Fruit fly (Drosophila melanogaster) whole organism, embryonic: ENCODE measurements around the gene tex.
A peak's percentile ranks its signal among the peaks of the same experiment; 100 is the strongest.

ENCODE experiments used
- Atf6 ChIP-seq: fragments of 200-800 bp; sonication (Bioruptor generic); IDR thresholded peaks from 2 replicates; pipeline ENCODE4 v1.3.6; 2022; ENCODE audit warnings: missing biosample characterization, missing genetic modification characterization
- CG10979 ChIP-seq: fragments of 200-800 bp; sonication (Bioruptor generic); optimal IDR thresholded peaks from 2 replicates; lab custom pipeline; 2018; ENCODE audit warnings: missing biosample characterization, mild to moderate bottlenecking, missing genetic modification characterization, moderate library complexity
- CG12391 ChIP-seq: fragments of 200-800 bp; sonication (Bioruptor generic); optimal IDR thresholded peaks from 3 replicates; lab custom pipeline; 2018; ENCODE audit warnings: missing biosample characterization, mild to moderate bottlenecking, missing genetic modification characterization, moderate library complexity
- CG1529 ChIP-seq: fragments of 200-800 bp; sonication (Bioruptor generic); optimal IDR thresholded peaks from 3 replicates; lab custom pipeline; 2018; ENCODE audit warnings: missing biosample characterization, missing genetic modification characterization
- CG16813 ChIP-seq: fragments of 200-800 bp; sonication (Bioruptor generic); IDR thresholded peaks from 3 replicates; pipeline ENCODE4 v1.3.6; 2022; ENCODE audit warnings: missing biosample characterization, missing genetic modification characterization; ENCODE audit not compliant: partially characterized antibody
- CG16815 ChIP-seq: fragments of 200-800 bp; sonication (Bioruptor generic); optimal IDR thresholded peaks from 3 replicates; lab custom pipeline; 2017; ENCODE audit warnings: missing biosample characterization, mild to moderate bottlenecking, missing genetic modification characterization
- CG1832 ChIP-seq: fragments of 200-800 bp; sonication (Bioruptor generic); optimal IDR thresholded peaks from 2 replicates; lab custom pipeline; 2017; ENCODE audit warnings: missing biosample characterization, mild to moderate bottlenecking, missing genetic modification characterization, inconsistent platforms
- CG2875 ChIP-seq: fragments of 200-800 bp; sonication (Bioruptor generic); optimal IDR thresholded peaks from 2 replicates; lab custom pipeline; 2017; ENCODE audit warnings: missing biosample characterization, mild to moderate bottlenecking, missing genetic modification characterization, missing genetic modification reagents
- CG33557 ChIP-seq: fragments of 200-800 bp; sonication (Bioruptor generic); optimal IDR thresholded peaks from 2 replicates; lab custom pipeline; 2019; ENCODE audit warnings: missing biosample characterization, mild to moderate bottlenecking, missing genetic modification characterization, moderate library complexity
- CG3726 ChIP-seq: fragments of 200-800 bp; sonication (Bioruptor generic); IDR thresholded peaks from 3 replicates; pipeline ENCODE4, ENCODE4 v1.3.6; 2022; ENCODE audit warnings: missing biosample characterization, missing genetic modification characterization
- CG6272 ChIP-seq: fragments of 200-800 bp; sonication (Bioruptor generic); IDR thresholded peaks from 2 replicates; pipeline ENCODE4 v1.3.6; 2022; ENCODE audit warnings: missing biosample characterization, missing genetic modification characterization
- CG7839 ChIP-seq: fragments of 200-800 bp; sonication (Bioruptor generic); optimal IDR thresholded peaks from 3 replicates; lab custom pipeline; 2018; ENCODE audit warnings: missing biosample characterization, mild to moderate bottlenecking, missing genetic modification characterization, moderate library complexity
- CG8089 ChIP-seq: fragments of 200-800 bp; sonication (Bioruptor generic); optimal IDR thresholded peaks from 3 replicates; lab custom pipeline; 2016; ENCODE audit warnings: missing biosample characterization, missing genetic modification characterization
- CG8359 ChIP-seq: fragments of 200-800 bp; sonication (Bioruptor generic); optimal IDR thresholded peaks from 2 replicates; lab custom pipeline; 2017; ENCODE audit warnings: missing biosample characterization, mild to moderate bottlenecking, missing genetic modification characterization, borderline replicate concordance
- CG9797 ChIP-seq: fragments of 200-800 bp; sonication (Bioruptor generic); optimal IDR thresholded peaks from 3 replicates; lab custom pipeline; 2018; ENCODE audit warnings: missing biosample characterization, mild to moderate bottlenecking, missing genetic modification characterization
- CoRest ChIP-seq: fragments of 200-800 bp; sonication (Bioruptor generic); optimal IDR thresholded peaks from 3 replicates; lab custom pipeline; 2018; ENCODE audit warnings: missing biosample characterization, mild to moderate bottlenecking, missing genetic modification characterization, moderate library complexity
- Dll ChIP-seq: fragments of 200-800 bp; sonication (Bioruptor generic); IDR thresholded peaks from 4 replicates; pipeline ENCODE4 v1.3.6; 2022; ENCODE audit warnings: missing biosample characterization, missing genetic modification characterization; ENCODE audit not compliant: partially characterized antibody
- HLH4C ChIP-seq: fragments of 200-800 bp; sonication (Bioruptor generic); IDR thresholded peaks from 3 replicates; pipeline ENCODE4 v1.3.6; 2022; ENCODE audit warnings: missing biosample characterization, missing genetic modification characterization; ENCODE audit not compliant: partially characterized antibody
- HLHmδ ChIP-seq: fragments of 200-800 bp; sonication (Bioruptor generic); optimal IDR thresholded peaks from 2 replicates; lab custom pipeline; 2018; ENCODE audit warnings: missing biosample characterization, mild to moderate bottlenecking, missing genetic modification characterization, moderate library complexity
- Hmx ChIP-seq: fragments of 200-800 bp; sonication (Bioruptor generic); optimal IDR thresholded peaks from 2 replicates; lab custom pipeline; 2016; ENCODE audit warnings: missing biosample characterization, missing genetic modification characterization
- Lhr ChIP-seq: fragments of 200-800 bp; sonication (Bioruptor generic); optimal IDR thresholded peaks from 3 replicates; lab custom pipeline; 2017; ENCODE audit warnings: mild to moderate bottlenecking, missing biosample characterization, missing genetic modification reagents, missing genetic modification characterization
- MBD-R2 ChIP-seq: fragments of 200-800 bp; sonication (Bioruptor generic); IDR thresholded peaks from 2 replicates; pipeline ENCODE4 v1.3.6; 2022; ENCODE audit warnings: missing biosample characterization, missing genetic modification characterization
- Mad ChIP-seq: fragments of 200-800 bp; sonication (Bioruptor generic); optimal IDR thresholded peaks from 2 replicates; lab custom pipeline; 2016; ENCODE audit warnings: missing biosample characterization, missing genetic modification characterization
- Mes4 ChIP-seq: fragments of 200-800 bp; sonication (Bioruptor generic); optimal IDR thresholded peaks from 2 replicates; lab custom pipeline; 2016; ENCODE audit warnings: missing biosample characterization, missing genetic modification characterization
- Sry-β ChIP-seq: fragments of 200-800 bp; sonication (Bioruptor generic); optimal IDR thresholded peaks from 2 replicates; lab custom pipeline; 2018; ENCODE audit warnings: missing biosample characterization, mild to moderate bottlenecking, missing genetic modification characterization, moderate library complexity
- Stat92E ChIP-seq, 3 experiments: fragments of >200 bp in 2 of 3; fragments of 200-800 bp in 1 of 3; sonication (Bioruptor generic) in 1 of 3; optimal IDR thresholded peaks; 2 replicates each; lab custom pipeline; 2017 to 2019; ENCODE audit warnings: missing biosample characterization in 3 of 3, missing genetic modification characterization in 3 of 3, mild to moderate bottlenecking in 1 of 3, moderate library complexity in 1 of 3
- Xrp1 ChIP-seq: fragments of 200-800 bp; sonication (Bioruptor generic); IDR thresholded peaks from 2 replicates; pipeline ENCODE4 v1.3.6; 2022; ENCODE audit warnings: missing biosample characterization, missing genetic modification characterization
- YL-1 ChIP-seq: fragments of 200-800 bp; sonication (Bioruptor generic); optimal IDR thresholded peaks from 3 replicates; lab custom pipeline; 2017; ENCODE audit warnings: missing biosample characterization, mild to moderate bottlenecking, missing genetic modification characterization
- ash1 ChIP-seq: fragments of 200-800 bp; sonication (Bioruptor generic); optimal IDR thresholded peaks from 2 replicates; lab custom pipeline; 2018; ENCODE audit warnings: missing biosample characterization, mild to moderate bottlenecking, missing genetic modification characterization
- danr ChIP-seq: fragments of 200-800 bp; sonication (Bioruptor generic); IDR thresholded peaks from 2 replicates; pipeline ENCODE4 v1.3.6; 2022; ENCODE audit warnings: missing biosample characterization, missing genetic modification characterization
- dati ChIP-seq: fragments of 200-800 bp; sonication (Bioruptor generic); IDR thresholded peaks from 2 replicates; pipeline ENCODE4 v1.3.6; 2022; ENCODE audit warnings: missing biosample characterization, missing genetic modification characterization
- dimm ChIP-seq: fragments of 200-800 bp; sonication (Bioruptor generic); IDR thresholded peaks from 2 replicates; pipeline ENCODE4 v1.3.6; 2022; ENCODE audit warnings: missing biosample characterization, missing genetic modification characterization
- dmrt11E ChIP-seq: fragments of 200-800 bp; sonication (Bioruptor generic); optimal IDR thresholded peaks from 3 replicates; lab custom pipeline; 2018; ENCODE audit warnings: missing biosample characterization, mild to moderate bottlenecking, missing genetic modification characterization, moderate library complexity
- fu2 ChIP-seq: fragments of 200-800 bp; sonication (Bioruptor generic); optimal IDR thresholded peaks from 2 replicates; lab custom pipeline; 2016; ENCODE audit warnings: missing biosample characterization, missing genetic modification characterization
- gcm ChIP-seq: fragments of 200-800 bp; sonication (Bioruptor generic); optimal IDR thresholded peaks from 2 replicates; lab custom pipeline; 2019; ENCODE audit warnings: missing biosample characterization, mild to moderate bottlenecking, missing genetic modification characterization, moderate library complexity
- gem ChIP-seq: fragments of 200-800 bp; sonication (Bioruptor generic); optimal IDR thresholded peaks from 2 replicates; lab custom pipeline; 2019; ENCODE audit warnings: missing biosample characterization, mild to moderate bottlenecking, missing genetic modification characterization, moderate library complexity
- grn ChIP-seq: fragments of 200-800 bp; sonication (Bioruptor generic); optimal IDR thresholded peaks from 3 replicates; lab custom pipeline; 2017; ENCODE audit warnings: missing biosample characterization, missing genetic modification characterization
- kay ChIP-seq: fragments of 200-800 bp; sonication (Bioruptor generic); optimal IDR thresholded peaks from 2 replicates; lab custom pipeline; 2016; ENCODE audit warnings: missing biosample characterization, missing genetic modification characterization
- nom ChIP-seq: fragments of 200-800 bp; sonication (Bioruptor generic); optimal IDR thresholded peaks from 2 replicates; lab custom pipeline; 2017; ENCODE audit warnings: missing biosample characterization, missing genetic modification characterization, mild to moderate bottlenecking, moderate library complexity, missing genetic modification reagents
- oc ChIP-seq: fragments of 200-800 bp; sonication (Bioruptor generic); optimal IDR thresholded peaks from 2 replicates; lab custom pipeline; 2018; ENCODE audit warnings: missing biosample characterization, mild to moderate bottlenecking, missing genetic modification characterization, moderate library complexity
- onecut ChIP-seq: fragments of 200-800 bp; sonication (Bioruptor generic); IDR thresholded peaks from 2 replicates; pipeline ENCODE4 v1.3.6; 2022; ENCODE audit warnings: missing biosample characterization, missing genetic modification characterization
- p53 ChIP-seq: fragments of 200-800 bp; sonication (Bioruptor generic); optimal IDR thresholded peaks from 2 replicates; lab custom pipeline; 2016; ENCODE audit warnings: missing biosample characterization, missing genetic modification characterization
- pzg ChIP-seq: fragments of 200-800 bp; sonication (Bioruptor generic); optimal IDR thresholded peaks from 3 replicates; lab custom pipeline; 2018; ENCODE audit warnings: missing biosample characterization, mild to moderate bottlenecking, missing genetic modification characterization, moderate library complexity
- row ChIP-seq: fragments of 200-800 bp; sonication (Bioruptor generic); IDR thresholded peaks from 3 replicates; pipeline ENCODE4 v1.3.6; 2022; ENCODE audit warnings: missing biosample characterization, missing genetic modification characterization
- sisA ChIP-seq: fragments of 200-800 bp; sonication (Bioruptor generic); IDR thresholded peaks from 2 replicates; pipeline ENCODE4 v1.3.6; 2022; ENCODE audit warnings: missing biosample characterization, missing genetic modification characterization
- slp2 ChIP-seq: fragments of 200-800 bp; sonication (Bioruptor generic); optimal IDR thresholded peaks from 2 replicates; lab custom pipeline; 2016; ENCODE audit warnings: missing biosample characterization, missing genetic modification characterization
- sqz ChIP-seq: fragments of 200-800 bp; sonication (Bioruptor generic); optimal IDR thresholded peaks from 3 replicates; lab custom pipeline; 2018; ENCODE audit warnings: missing biosample characterization, mild to moderate bottlenecking, missing genetic modification characterization
- stwl ChIP-seq: fragments of 200-800 bp; sonication (Bioruptor generic); optimal IDR thresholded peaks from 3 replicates; lab custom pipeline; 2018; ENCODE audit warnings: missing biosample characterization, mild to moderate bottlenecking, missing genetic modification characterization, moderate library complexity
- tna ChIP-seq: fragments of 200-800 bp; sonication (Bioruptor generic); IDR thresholded peaks from 2 replicates; pipeline ENCODE4 v1.3.6; 2022; ENCODE audit warnings: missing biosample characterization, missing genetic modification characterization; ENCODE audit not compliant: partially characterized antibody
- vvl ChIP-seq: fragments of 200-800 bp; sonication (Bioruptor generic); IDR thresholded peaks from 2 replicates; pipeline ENCODE4 v1.3.6; 2022; ENCODE audit warnings: missing biosample characterization, missing genetic modification characterization

tex gene

dm6 chr3R:8308515-8308959 is at the start of gene tex:
Gene tex (minus strand): TSS chr3R:8308645.
- TF ChIP-seq slp2 (GFP tag; lab: Kevin White, UChicago): peak; percentile 4
- no peak for TF ChIP-seq Mad (GFP tag; lab: Kevin White, UChicago)
- peak; percentile 46 for TF ChIP-seq CG8359
- no peak for TF ChIP-seq sisA
- TF ChIP-seq fu2 (GFP tag; lab: Kevin White, UChicago): no peak
- TF ChIP-seq p53 (GFP tag; lab: Kevin White, UChicago): no peak
- peak; percentile 53 for TF ChIP-seq onecut
- TF ChIP-seq CG9797 (GFP tag; lab: Kevin White, UChicago): peak; percentile 74
- TF ChIP-seq Stat92E (GFP tag; optimal IDR thresholded peaks at IDR 0.05; lab: Kevin White, UChicago): peak in 1 of 3 experiments; percentile 5
- TF ChIP-seq Atf6: no peak
- TF ChIP-seq gcm (GFP tag; lab: Kevin White, UChicago): peak; percentile 57
- peak; percentile 68 for TF ChIP-seq vvl (GFP tag; lab: Robert Waterston, UW)
- peak; percentile 8 for TF ChIP-seq kay (GFP tag; lab: Kevin White, UChicago)
- TF ChIP-seq HLHmδ (GFP tag; lab: Kevin White, UChicago): peak; percentile 77
- TF ChIP-seq CG7839 (tag; lab: Kevin White, UChicago): no peak
- no peak for TF ChIP-seq CG16815 (GFP tag; lab: Kevin White, UChicago)
- peak; percentile 27 for TF ChIP-seq CG12391 (tag; lab: Kevin White, UChicago)
- peak; percentile 73 for TF ChIP-seq CG33557
- no peak for TF ChIP-seq row (GFP tag; lab: Robert Waterston, UW)
- no peak for TF ChIP-seq CG6272
- peak; percentile 55 for TF ChIP-seq CG1529 (GFP tag; lab: Kevin White, UChicago)
- TF ChIP-seq CG1832 (GFP tag; lab: Kevin White, UChicago): no peak
- peak; percentile 49; the same call in 1 of the 2 replicates for TF ChIP-seq Xrp1 (GFP tag; lab: Robert Waterston, UW)
- peak; percentile 35 for TF ChIP-seq Mes4 (GFP tag; lab: Kevin White, UChicago)
- TF ChIP-seq Sry-β (GFP tag; lab: Kevin White, UChicago): peak; percentile 43
- no peak for TF ChIP-seq ash1
- peak; percentile 76 for TF ChIP-seq MBD-R2 (GFP tag; lab: Robert Waterston, UW)
- TF ChIP-seq YL-1 (GFP tag; lab: Kevin White, UChicago): peak; percentile 23
- no peak for TF ChIP-seq tna (GFP tag; lab: Robert Waterston, UW)
- TF ChIP-seq grn (GFP tag; lab: Kevin White, UChicago): peak; percentile 26
- TF ChIP-seq CG2875 (GFP tag; lab: Kevin White, UChicago): peak; percentile 82
- peak; percentile 31 for TF ChIP-seq CG10979 (tag; lab: Kevin White, UChicago)
- 0 out of 3 replicates have a peak, but pooled peaks have one; percentile 31 for TF ChIP-seq CG16813 (GFP tag; lab: Robert Waterston, UW)
- no peak for TF ChIP-seq gem (tag; lab: Kevin White, UChicago)
- TF ChIP-seq dati (GFP tag; lab: Robert Waterston, UW): no peak
- TF ChIP-seq CG3726 (GFP tag; lab: Robert Waterston, UW): no peak
- peak; percentile 62; the same call in 3 of the 4 replicates for TF ChIP-seq Dll (GFP tag; lab: Robert Waterston, UW)
- TF ChIP-seq oc (tag; lab: Kevin White, UChicago): peak; percentile 43
- TF ChIP-seq nom (GFP tag; lab: Kevin White, UChicago): no peak
- peak; percentile 25 for TF ChIP-seq CG8089 (GFP tag; lab: Kevin White, UChicago)
- TF ChIP-seq dimm (GFP tag; lab: Robert Waterston, UW): no peak
- peak; percentile 58 for TF ChIP-seq sqz (GFP tag; lab: Kevin White, UChicago)
- TF ChIP-seq dmrt11E (tag; lab: Kevin White, UChicago): peak; percentile 29
- TF ChIP-seq Lhr: peak; percentile 55
- TF ChIP-seq HLH4C: no peak
- TF ChIP-seq stwl (tag; lab: Kevin White, UChicago): peak; percentile 36
- no peak for TF ChIP-seq Hmx (GFP tag; lab: Kevin White, UChicago)
- TF ChIP-seq danr (GFP tag; lab: Robert Waterston, UW): no peak
- peak; percentile 89 for TF ChIP-seq pzg (GFP tag; lab: Kevin White, UChicago)
- peak; percentile 7 for TF ChIP-seq CoRest (tag; lab: Kevin White, UChicago)
